Worm (Caenorhabditis elegans) whole organism, L4 larva: ENCODE measurements around the gene str-84.

Experiments used
- F26F4.8 ChIP-seq: fragments of 200-800 bp; sonication (Bioruptor generic); conservative IDR thresholded peaks from 2 replicates; pipeline ENCODE4 v1.3.6; 2022; ENCODE audit warnings: missing genetic modification characterization, missing compliant biosample characterization
- F37D6.2 ChIP-seq: sonication (generic microtip); optimal IDR thresholded peaks from 2 replicates; lab custom pipeline; 2016; ENCODE audit warnings: mild to moderate bottlenecking, missing genetic modification characterization, missing compliant biosample characterization
- F44E2.7 ChIP-seq: fragments of 200-800 bp; sonication (Bioruptor generic); IDR thresholded peaks from 2 replicates; pipeline ENCODE4 v2.1.2; 2022; ENCODE audit warnings: missing genetic modification characterization, missing compliant biosample characterization
- Y105C5A.15 ChIP-seq: fragments of 200-800 bp; sonication (Bioruptor generic); IDR thresholded peaks from 2 replicates; pipeline ENCODE4 v1.3.6; 2022; ENCODE audit warnings: missing genetic modification characterization, missing compliant biosample characterization
- Y5F2A.4 ChIP-seq: fragments of 200-800 bp; sonication (Bioruptor generic); optimal IDR thresholded peaks from 2 replicates; lab custom pipeline; 2018; ENCODE audit warnings: mild to moderate bottlenecking, missing genetic modification characterization, missing compliant biosample characterization
- Y75B8A.6 ChIP-seq: fragments of 200-800 bp; sonication (Bioruptor generic); IDR thresholded peaks from 2 replicates; pipeline ENCODE4 v1.3.6; 2022; ENCODE audit warnings: missing genetic modification reagents, missing genetic modification characterization, missing compliant biosample characterization
- ZK337.2 ChIP-seq: fragments of 200-800 bp; sonication (Bioruptor generic); IDR thresholded peaks from 2 replicates; pipeline ENCODE4 v1.3.6; 2022; ENCODE audit warnings: missing genetic modification reagents, missing genetic modification characterization, missing compliant biosample characterization
- aha-1 ChIP-seq: fragments of 150-350 bp; peaks from one replicate; lab custom pipeline; 2014; ENCODE audit warnings: missing biosample characterization, missing genetic modification characterization
- ama-1 ChIP-seq: fragments of 150-350 bp; optimal IDR thresholded peaks from 2 replicates; lab custom pipeline; 2014; ENCODE audit warnings: inconsistent platforms, mixed read lengths
- attf-4 ChIP-seq: sonication (generic microtip); optimal IDR thresholded peaks from 3 replicates; lab custom pipeline; 2017; ENCODE audit warnings: missing biosample characterization, missing genetic modification characterization
- ceh-28 ChIP-seq: fragments of 150-350 bp; optimal IDR thresholded peaks from 2 replicates; lab custom pipeline; 2014; ENCODE audit warnings: missing biosample characterization, missing genetic modification reagents, missing genetic modification characterization
- ctbp-1 ChIP-seq: fragments of 200-800 bp; sonication (Bioruptor generic); IDR thresholded peaks from 2 replicates; pipeline ENCODE4 v1.3.6; 2022; ENCODE audit warnings: missing genetic modification reagents, missing genetic modification characterization, missing compliant biosample characterization
- daf-16 ChIP-seq, 3 experiments: sonication (generic microtip); optimal IDR thresholded peaks; 2 replicates each; lab custom pipeline; 2016 to 2017; ENCODE audit warnings: missing genetic modification characterization in 3 of 3, missing genetic modification reagents in 3 of 3, mild to moderate bottlenecking in 2 of 3, missing compliant biosample characterization in 2 of 3, missing biosample characterization in 1 of 3, moderate library complexity in 1 of 3
- daf-19 ChIP-seq: fragments of 200-800 bp; sonication (Bioruptor generic); conservative IDR thresholded peaks from 2 replicates; pipeline ENCODE4 v1.3.6; 2022; ENCODE audit warnings: missing genetic modification characterization, missing compliant biosample characterization
- daf-8 ChIP-seq: fragments of 200-800 bp; sonication (Bioruptor generic); IDR thresholded peaks from 2 replicates; pipeline ENCODE4 v1.3.6; 2022; ENCODE audit warnings: missing genetic modification characterization, missing compliant biosample characterization
- dmd-8 ChIP-seq: fragments of 200-800 bp; sonication (Bioruptor generic); IDR thresholded peaks from 2 replicates; pipeline ENCODE4 v1.3.6; 2022; ENCODE audit warnings: missing genetic modification characterization, missing compliant biosample characterization
- dpl-1 ChIP-seq: fragments of 150-350 bp; optimal IDR thresholded peaks from 2 replicates; lab custom pipeline; 2014; ENCODE audit warnings: missing biosample characterization, missing genetic modification reagents, missing genetic modification characterization
- fkh-10 ChIP-seq: fragments of 150-350 bp; optimal IDR thresholded peaks from 2 replicates; lab custom pipeline; 2014; ENCODE audit warnings: missing biosample characterization, missing genetic modification reagents, missing genetic modification characterization
- fos-1 ChIP-seq: fragments of 150-350 bp; optimal IDR thresholded peaks from 2 replicates; lab custom pipeline; 2014; ENCODE audit warnings: missing biosample characterization, missing genetic modification characterization
- gei-8 ChIP-seq: fragments of 200-800 bp; sonication (Bioruptor generic); optimal IDR thresholded peaks from 2 replicates; lab custom pipeline; 2018; ENCODE audit warnings: mild to moderate bottlenecking, missing genetic modification characterization, missing compliant biosample characterization
- hlh-11 ChIP-seq: fragments of 200-800 bp; sonication (Bioruptor generic); optimal IDR thresholded peaks from 2 replicates; lab custom pipeline; 2018; ENCODE audit warnings: mild to moderate bottlenecking, missing genetic modification characterization, missing compliant biosample characterization
- jun-1 ChIP-seq: fragments of 150-350 bp; optimal IDR thresholded peaks from 2 replicates; lab custom pipeline; 2014; ENCODE audit warnings: missing biosample characterization, missing genetic modification reagents, missing genetic modification characterization
- lin-15B ChIP-seq: fragments of 150-350 bp; sonication (generic microtip); optimal IDR thresholded peaks from 3 replicates; lab custom pipeline; 2014; ENCODE audit warnings: missing biosample characterization, missing genetic modification characterization
- lin-38 ChIP-seq: fragments of 200-800 bp; sonication (Bioruptor generic); IDR thresholded peaks from 2 replicates; pipeline ENCODE4 v1.3.6; 2022; ENCODE audit warnings: missing genetic modification reagents, missing genetic modification characterization, missing compliant biosample characterization
- lir-3 ChIP-seq: sonication (generic microtip); optimal IDR thresholded peaks from 2 replicates; lab custom pipeline; 2016; ENCODE audit warnings: mild to moderate bottlenecking, missing genetic modification characterization, missing compliant biosample characterization
- lsy-2 ChIP-seq, 2 experiments: fragments of 150-350 bp in 1 of 2; sonication (generic microtip) in 1 of 2; optimal IDR thresholded peaks; 2 replicates each; lab custom pipeline; 2014 to 2017; ENCODE audit warnings: missing biosample characterization in 2 of 2, missing genetic modification characterization in 2 of 2
- mdl-1 ChIP-seq, 2 experiments: fragments of 150-350 bp in 1 of 2; sonication (generic microtip) in 1 of 2; optimal IDR thresholded peaks; 2 replicates each; lab custom pipeline; 2014 to 2017; ENCODE audit warnings: missing biosample characterization in 2 of 2, missing genetic modification characterization in 2 of 2
- mdt-29 ChIP-seq: fragments of 200-800 bp; sonication (Bioruptor generic); IDR thresholded peaks from 2 replicates; pipeline ENCODE4 v1.3.6; 2022; ENCODE audit warnings: missing genetic modification reagents, missing genetic modification characterization, missing compliant biosample characterization
- mep-1 ChIP-seq: fragments of 150-350 bp; sonication (generic microtip); optimal IDR thresholded peaks from 3 replicates; lab custom pipeline; 2014; ENCODE audit warnings: missing biosample characterization, missing genetic modification characterization
- nhr-25 ChIP-seq: sonication (generic microtip); optimal IDR thresholded peaks from 2 replicates; lab custom pipeline; 2017; ENCODE audit warnings: missing genetic modification characterization, mild to moderate bottlenecking, missing compliant biosample characterization, antibody characterized with exemption, moderate library complexity, borderline replicate concordance; ENCODE audit not compliant: insufficient read depth
- nhr-28 ChIP-seq: fragments of 150-350 bp; optimal IDR thresholded peaks from 2 replicates; lab custom pipeline; 2014; ENCODE audit warnings: missing biosample characterization, missing genetic modification characterization
- nhr-48 ChIP-seq: sonication (generic microtip); optimal IDR thresholded peaks from 2 replicates; lab custom pipeline; 2016; ENCODE audit warnings: mild to moderate bottlenecking, missing genetic modification characterization, missing compliant biosample characterization
- nhr-6 ChIP-seq: fragments of 150-350 bp; optimal IDR thresholded peaks from 2 replicates; lab custom pipeline; 2014; ENCODE audit warnings: missing biosample characterization, missing genetic modification characterization
- nhr-76 ChIP-seq: fragments of 150-350 bp; optimal IDR thresholded peaks from 2 replicates; lab custom pipeline; 2014; ENCODE audit warnings: missing biosample characterization, missing genetic modification characterization
- nhr-77 ChIP-seq: fragments of 150-350 bp; optimal IDR thresholded peaks from 2 replicates; lab custom pipeline; 2014; ENCODE audit warnings: missing biosample characterization, missing genetic modification characterization
- php-3 ChIP-seq: fragments of 200-800 bp; sonication (Bioruptor generic); IDR thresholded peaks from 2 replicates; pipeline ENCODE4 v1.3.6; 2022; ENCODE audit warnings: missing genetic modification reagents, missing genetic modification characterization, missing compliant biosample characterization
- snpc-1.2 ChIP-seq: fragments of 200-800 bp; sonication (Bioruptor generic); IDR thresholded peaks from 2 replicates; pipeline ENCODE4 v1.3.6; 2022; ENCODE audit warnings: missing genetic modification reagents, missing genetic modification characterization, missing compliant biosample characterization
- spr-3 ChIP-seq: fragments of 200-800 bp; sonication (Bioruptor generic); optimal IDR thresholded peaks from 2 replicates; lab custom pipeline; 2018; ENCODE audit warnings: mild to moderate bottlenecking, missing genetic modification characterization, missing compliant biosample characterization
- unc-130 ChIP-seq: sonication (generic microtip); optimal IDR thresholded peaks from 2 replicates; lab custom pipeline; 2016; ENCODE audit warnings: missing genetic modification reagents, missing genetic modification characterization, missing compliant biosample characterization
- unc-62 ChIP-seq, 3 experiments: fragments of 150-350 bp in 1 of 3; sonication (generic microtip); optimal IDR thresholded peaks in 2 of 3; peaks in 1 of 3; 1 replicate in 1 of 3; 2 replicates in 2 of 3; lab custom pipeline; 2014 to 2017; ENCODE audit warnings: missing biosample characterization in 3 of 3, missing genetic modification characterization in 3 of 3, missing genetic modification reagents in 3 of 3, missing genotype in 1 of 3
- zag-1 ChIP-seq: fragments of 150-350 bp; optimal IDR thresholded peaks from 2 replicates; lab custom pipeline; 2014; ENCODE audit warnings: missing biosample characterization, missing genetic modification characterization
- zfp-3 ChIP-seq: fragments of 200-800 bp; sonication (Bioruptor generic); conservative IDR thresholded peaks from 2 replicates; pipeline ENCODE4 v1.3.6; 2022; ENCODE audit warnings: missing genetic modification reagents, missing genetic modification characterization, missing compliant biosample characterization

The str-84 gene

DNA sequence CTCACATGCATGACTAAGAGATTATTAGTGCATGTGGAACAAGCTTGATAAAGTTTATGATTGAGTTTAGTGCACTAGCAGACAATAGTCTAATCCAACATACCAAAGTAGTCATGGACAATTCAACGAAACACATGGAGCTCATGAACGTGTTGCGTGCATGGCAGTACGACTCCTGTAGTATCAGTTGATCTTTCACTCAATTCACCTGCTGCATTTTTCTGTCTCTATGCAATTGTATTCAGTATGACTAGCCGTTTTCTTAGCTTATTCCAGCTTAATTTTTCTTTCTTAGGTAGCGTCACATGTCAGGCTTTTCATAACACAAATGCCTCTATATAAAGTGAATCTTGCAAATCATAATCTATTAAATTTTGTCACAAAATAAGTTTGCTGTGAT is 22.5 kb upstream of the str-84 start, which contains the start of gene srx-1:
TSS of gene srx-1 (plus strand) at position 382 of the 400 bp plus-strand sequence.
- TF ChIP-seq unc-62 (GFP tag; optimal IDR thresholded peaks at IDR 0.05 in 1 of 2; lab: Kevin White, UChicago), result peak in 1 of 2 experiments; percentile 98
- TF ChIP-seq unc-62 (tag; optimal IDR thresholded peaks at IDR 0.05; lab: Kevin White, UChicago), result no peak
- TF ChIP-seq lin-15B (tag; lab: Kevin White, UChicago), result no peak
- no peak for TF ChIP-seq zag-1

DNA sequence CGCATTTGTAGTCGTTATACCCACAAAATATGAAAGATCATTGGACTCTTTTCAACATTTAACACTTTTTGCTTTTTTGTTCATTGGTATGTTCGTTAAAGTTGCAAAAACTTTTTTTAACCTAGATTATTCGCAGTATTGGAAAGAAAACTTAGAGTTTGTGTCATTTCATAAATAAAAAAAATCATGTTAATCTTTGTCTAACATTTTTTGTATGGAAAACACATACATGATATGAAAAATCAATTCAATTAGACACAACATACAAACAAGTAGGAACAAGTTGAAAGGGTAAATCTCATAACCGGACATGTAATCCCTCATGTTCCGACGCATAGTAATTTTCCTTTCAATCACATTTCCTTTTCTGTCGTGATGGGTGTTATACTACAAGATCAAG is 20.4 kb upstream of the str-84 start, which contains the start of gene F59E11.2:
TSS of gene F59E11.2 (plus strand) at position 301 of the 400 bp plus-strand sequence.
- TF ChIP-seq nhr-28 (tag; lab: Kevin White, UChicago), result no peak
- TF ChIP-seq attf-4 (tag; lab: Kevin White, UChicago), result no peak
- TF ChIP-seq F37D6.2 (tag; lab: Kevin White, UChicago), result no peak
- TF ChIP-seq F44E2.7 (GFP tag; lab: Robert Waterston, UW), result no peak
- TF ChIP-seq mdt-29 (GFP tag; lab: Robert Waterston, UW), result no peak
- TF ChIP-seq Y75B8A.6 (GFP tag; lab: Robert Waterston, UW), result no peak
- no peak for TF ChIP-seq fos-1 (tag; lab: Kevin White, UChicago)
- TF ChIP-seq ZK337.2 (GFP tag; lab: Robert Waterston, UW), result no peak
- TF ChIP-seq gei-8 (GFP tag; lab: Kevin White, UChicago), result no peak

DNA sequence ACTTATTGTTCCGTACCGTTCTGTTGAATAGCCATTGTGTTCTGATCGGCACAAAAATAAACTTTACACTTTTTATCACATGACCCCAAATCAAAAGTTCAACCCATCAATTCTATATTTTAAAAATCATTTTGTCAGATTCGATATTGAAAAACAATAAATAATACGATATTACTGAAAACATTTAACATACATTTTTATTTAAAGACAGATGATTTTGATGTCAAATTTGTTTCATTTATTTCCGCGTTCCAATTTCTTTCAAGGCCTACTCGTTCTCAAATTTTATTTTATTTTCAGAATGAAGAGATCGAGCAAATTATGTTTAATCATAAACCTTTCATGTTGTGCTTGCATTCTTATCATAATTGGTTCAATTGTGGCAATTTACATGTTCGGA is 14.1 kb upstream of the str-84 start, which contains the start of gene F59E11.5:
TSS of gene F59E11.5 (plus strand) at position 301 of the 400 bp plus-strand sequence.
- no peak for TF ChIP-seq Y75B8A.6 (GFP tag; lab: Robert Waterston, UW)
- TF ChIP-seq daf-8, result no peak
- no peak for TF ChIP-seq php-3 (GFP tag; lab: Robert Waterston, UW)
- TF ChIP-seq ceh-28 (tag; lab: Kevin White, UChicago), result no peak
- TF ChIP-seq nhr-48, result no peak
- TF ChIP-seq nhr-6 (tag; lab: Kevin White, UChicago), result no peak
- no peak for TF ChIP-seq nhr-77
- TF ChIP-seq Y105C5A.15, result no peak
- TF ChIP-seq daf-16 (GFP tag; optimal IDR thresholded peaks at IDR 0.05; lab: Kevin White, UChicago), result no peak
- TF ChIP-seq daf-16 (tag; optimal IDR thresholded peaks at IDR 0.05; lab: Kevin White, UChicago), result no peak
- TF ChIP-seq ama-1 (lab: Kevin White, UChicago), result no peak
- TF ChIP-seq zfp-3 (GFP tag; lab: Robert Waterston, UW), result no peak
- TF ChIP-seq jun-1, result no peak
- no peak for TF ChIP-seq daf-19
- no peak for TF ChIP-seq dpl-1 (GFP tag; lab: Kevin White, UChicago)
- TF ChIP-seq snpc-1.2 (GFP tag; lab: Robert Waterston, UW), result no peak
- no peak for TF ChIP-seq zag-1

DNA sequence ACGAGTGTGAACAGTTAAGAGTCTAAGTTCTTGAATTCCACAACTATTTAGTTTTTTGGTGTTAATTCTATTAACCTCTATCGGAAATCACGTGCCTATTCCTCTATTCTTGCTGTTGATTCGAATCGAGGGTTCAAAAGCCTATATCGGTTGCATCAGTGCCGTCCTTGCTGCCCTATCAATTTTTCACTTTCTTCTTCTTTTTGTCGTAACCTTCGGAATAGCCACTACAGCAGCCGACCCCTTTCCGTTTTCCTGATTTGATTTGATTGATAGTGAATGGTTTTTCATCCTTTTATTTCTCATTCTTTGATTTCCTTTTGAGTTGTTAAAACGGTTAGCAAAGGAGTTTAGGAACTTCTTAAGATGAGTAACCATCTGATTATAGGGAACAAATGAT is 13.5 kb upstream of the str-84 start:
- TF ChIP-seq mep-1, result no peak
- TF ChIP-seq ctbp-1, result no peak
- no peak for TF ChIP-seq fkh-10 (GFP tag; lab: Kevin White, UChicago)
- TF ChIP-seq lsy-2 (tag; optimal IDR thresholded peaks at IDR 0.05; lab: Kevin White, UChicago), result no peak
- no peak for TF ChIP-seq Y5F2A.4 (GFP tag; lab: Kevin White, UChicago)
- no peak for TF ChIP-seq zfp-3 (GFP tag; lab: Robert Waterston, UW)
- peak in 1 of 2 experiments; percentile 54 for TF ChIP-seq mdl-1 (tag; optimal IDR thresholded peaks at IDR 0.05; lab: Kevin White, UChicago)
- no peak for TF ChIP-seq nhr-76 (tag; lab: Kevin White, UChicago)
- no peak for TF ChIP-seq nhr-25 (tag; lab: Kevin White, UChicago)
- TF ChIP-seq unc-62 (GFP tag; optimal IDR thresholded peaks at IDR 0.05 in 1 of 2; lab: Kevin White, UChicago), result peak in 1 of 2 experiments; percentile 33
- no peak for TF ChIP-seq unc-62 (tag; optimal IDR thresholded peaks at IDR 0.05; lab: Kevin White, UChicago)
- no peak for TF ChIP-seq unc-130 (GFP tag; lab: Kevin White, UChicago)
- no peak for TF ChIP-seq dmd-8 (GFP tag; lab: Robert Waterston, UW)
- no peak for TF ChIP-seq lir-3 (tag; lab: Kevin White, UChicago)
- no peak for TF ChIP-seq lin-38 (GFP tag; lab: Robert Waterston, UW)
- TF ChIP-seq nhr-28 (tag; lab: Kevin White, UChicago), result peak; percentile 39
- TF ChIP-seq aha-1, result peak; percentile 36
- no peak for TF ChIP-seq F26F4.8 (GFP tag; lab: Robert Waterston, UW)
- TF ChIP-seq hlh-11, result no peak
- TF ChIP-seq mdt-29 (GFP tag; lab: Robert Waterston, UW), result no peak
- no peak for TF ChIP-seq spr-3
- TF ChIP-seq Y105C5A.15, result no peak
- TF ChIP-seq, all 104 proteins: peak for 4
